Worm (Caenorhabditis elegans) whole organism, L4 larva: ENCODE results near the gene ZK899.6.

Experiments
- F10B5.3 ChIP-seq: sonication (generic microtip); optimal IDR thresholded peaks from 2 replicates; lab custom pipeline; 2016; ENCODE audit warnings: mild to moderate bottlenecking, missing genetic modification characterization, missing compliant biosample characterization
- ZK337.2 ChIP-seq: fragments of 200-800 bp; sonication (Bioruptor generic); IDR thresholded peaks from 2 replicates; pipeline ENCODE4 v1.3.6; 2022; ENCODE audit warnings: missing genetic modification reagents, missing genetic modification characterization, missing compliant biosample characterization
- daf-12 ChIP-seq: fragments of 150-350 bp; optimal IDR thresholded peaks from 2 replicates; lab custom pipeline; 2014; ENCODE audit warnings: missing biosample characterization, missing genetic modification reagents, missing genetic modification characterization
- hlh-11 ChIP-seq: fragments of 200-800 bp; sonication (Bioruptor generic); optimal IDR thresholded peaks from 2 replicates; lab custom pipeline; 2018; ENCODE audit warnings: mild to moderate bottlenecking, missing genetic modification characterization, missing compliant biosample characterization
- lin-39 ChIP-seq: fragments of 150-350 bp; optimal IDR thresholded peaks from 2 replicates; lab custom pipeline; 2014; ENCODE audit warnings: missing biosample characterization, missing genetic modification reagents, missing genetic modification characterization
- mdl-1 ChIP-seq, 2 experiments: fragments of 150-350 bp in 1 of 2; sonication (generic microtip) in 1 of 2; optimal IDR thresholded peaks; 2 replicates each; lab custom pipeline; 2014 to 2017; ENCODE audit warnings: missing biosample characterization in 2 of 2, missing genetic modification characterization in 2 of 2
- nhr-76 ChIP-seq: fragments of 150-350 bp; optimal IDR thresholded peaks from 2 replicates; lab custom pipeline; 2014; ENCODE audit warnings: missing biosample characterization, missing genetic modification characterization
- pha-4 ChIP-seq, 2 experiments: fragments of 150-350 bp in 1 of 2; fragments of 200-800 bp in 1 of 2; sonication (Bioruptor generic) in 1 of 2; IDR thresholded peaks in 1 of 2; optimal IDR thresholded peaks in 1 of 2; 2 replicates each; pipeline versions ENCODE4 v1.3.6 to Lab custom; 2014 to 2022; ENCODE audit warnings: missing genetic modification characterization in 2 of 2, missing genetic modification reagents in 2 of 2, missing biosample characterization in 1 of 2, missing compliant biosample characterization in 1 of 2
- zip-11 ChIP-seq: fragments of 200-800 bp; sonication (Bioruptor generic); IDR thresholded peaks from 2 replicates; pipeline ENCODE4 v1.3.6; 2022; ENCODE audit warnings: missing genetic modification characterization, missing compliant biosample characterization
- ztf-11 ChIP-seq: fragments of 150-350 bp; optimal IDR thresholded peaks from 2 replicates; lab custom pipeline; 2014; ENCODE audit warnings: missing biosample characterization, missing genetic modification characterization

- TF ChIP-seq mdl-1 (tag; optimal IDR thresholded peaks at IDR 0.05; lab: Kevin White, UChicago) (no peak), hlh-11 (tag; lab: Kevin White, UChicago) (peak; percentile 5), ztf-11 (no peak), pha-4 (GFP tag; IDR thresholded peaks at IDR 0.05; lab: Robert Waterston, UW) (no peak), pha-4 (tag; optimal IDR thresholded peaks at IDR 0.05; lab: Kevin White, UChicago) (no peak), lin-39 (no peak), nhr-76 (tag; lab: Kevin White, UChicago) (no peak), zip-11 (GFP tag; lab: Robert Waterston, UW) (no peak), F10B5.3 (no peak), ZK337.2 (GFP tag; lab: Robert Waterston, UW) (no peak), daf-12 (tag; lab: Kevin White, UChicago) (no peak)
Observed at ce11 chrX:9489578-9489977, 26.4 kb downstream of the ZK899.6 start.
